Worm (Caenorhabditis elegans) whole organism, L3 larva: ENCODE data around the gene grd-13.

ENCODE experiments used
- ZK546.5 ChIP-seq: sonication (generic microtip); optimal IDR thresholded peaks from 2 replicates; lab custom pipeline; 2017; ENCODE audit warnings: missing biosample characterization, missing genetic modification characterization
- aly-2 ChIP-seq: fragments of 150-350 bp; optimal IDR thresholded peaks from 2 replicates; lab custom pipeline; 2014; ENCODE audit warnings: missing biosample characterization, missing genetic modification characterization
- ama-1 ChIP-seq: fragments of 150-350 bp; optimal IDR thresholded peaks from 2 replicates; lab custom pipeline; 2018
- ceh-28 ChIP-seq: fragments of 150-350 bp; optimal IDR thresholded peaks from 2 replicates; lab custom pipeline; 2014; ENCODE audit warnings: missing biosample characterization, missing genetic modification reagents, missing genetic modification characterization
- elt-1 ChIP-seq: fragments of 150-350 bp; optimal IDR thresholded peaks from 2 replicates; lab custom pipeline; 2014; ENCODE audit warnings: missing biosample characterization, missing genetic modification characterization
- elt-3 ChIP-seq, 3 experiments: fragments of 150-350 bp in 1 of 3; sonication (generic microtip) in 2 of 3; optimal IDR thresholded peaks; 2 replicates in 2 of 3; 4 replicates in 1 of 3; lab custom pipeline; 2014 to 2017; ENCODE audit warnings: missing biosample characterization in 3 of 3, missing genetic modification characterization in 3 of 3
- fkh-10 ChIP-seq: sonication (generic microtip); optimal IDR thresholded peaks from 2 replicates; lab custom pipeline; 2017; ENCODE audit warnings: missing biosample characterization, missing genetic modification reagents, missing genetic modification characterization
- jun-1 ChIP-seq: fragments of 150-350 bp; optimal IDR thresholded peaks from 2 replicates; lab custom pipeline; 2014; ENCODE audit warnings: missing biosample characterization, missing genetic modification reagents, missing genetic modification characterization
- nhr-11 ChIP-seq: fragments of 150-350 bp; optimal IDR thresholded peaks from 2 replicates; lab custom pipeline; 2014; ENCODE audit warnings: missing biosample characterization, missing genetic modification characterization
- nhr-43 ChIP-seq: sonication (generic microtip); optimal IDR thresholded peaks from 2 replicates; lab custom pipeline; 2016; ENCODE audit warnings: mild to moderate bottlenecking, missing genetic modification characterization, missing compliant biosample characterization; ENCODE audit not compliant: poor library complexity, severe bottlenecking
- nhr-77 ChIP-seq: fragments of 150-350 bp; optimal IDR thresholded peaks from 2 replicates; lab custom pipeline; 2014; ENCODE audit warnings: missing biosample characterization, missing genetic modification characterization
- zag-1 ChIP-seq: fragments of 150-350 bp; optimal IDR thresholded peaks from 2 replicates; lab custom pipeline; 2014; ENCODE audit warnings: missing biosample characterization, missing genetic modification characterization
- ztf-11 ChIP-seq: fragments of 150-350 bp; optimal IDR thresholded peaks from 2 replicates; lab custom pipeline; 2014; ENCODE audit warnings: missing biosample characterization, missing genetic modification characterization

DNA sequence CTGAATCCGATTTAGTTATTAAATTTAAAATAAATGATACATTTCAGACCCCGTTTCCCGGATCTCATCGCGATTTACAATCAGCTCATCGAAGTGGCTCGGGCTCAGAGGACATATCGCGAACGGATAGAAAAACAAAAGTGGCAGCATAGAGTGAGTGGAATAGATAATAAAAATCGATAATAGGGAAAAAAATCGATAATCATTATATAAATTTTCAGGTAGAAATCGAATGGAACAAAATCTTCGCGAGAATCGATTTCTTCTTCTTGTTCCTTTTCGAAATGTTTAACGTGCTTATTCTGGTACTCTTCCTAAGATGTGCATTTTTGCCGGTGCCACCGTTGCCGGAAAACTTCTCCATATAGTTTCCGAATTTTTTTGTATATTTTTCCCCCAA lies 19.4 kb upstream of the grd-13 start:
- TF ChIP-seq elt-3 (tag; optimal IDR thresholded peaks at IDR 0.05; lab: Kevin White, UChicago) (no peak), jun-1 (tag; lab: Kevin White, UChicago) (no peak), nhr-43 (tag; lab: Kevin White, UChicago) (no peak), ztf-11 (no peak), nhr-77 (tag; lab: Kevin White, UChicago) (no peak), aly-2 (tag; lab: Kevin White, UChicago) (no peak), ZK546.5 (no peak), nhr-11 (tag; lab: Kevin White, UChicago) (no peak), fkh-10 (GFP tag; lab: Kevin White, UChicago) (no peak), elt-1 (tag; lab: Kevin White, UChicago) (no peak), ama-1 (lab: Kevin White, UChicago) (no peak), zag-1 (no peak), ceh-28 (tag; lab: Kevin White, UChicago) (peak; percentile 39)
